Fruit fly (Drosophila melanogaster): ENCODE data around the gene rumpel.

dm6 chrX:7418294-7418693, at the start of gene rumpel:
- TF ChIP-seq fd85E (GFP tag; optimal IDR thresholded peaks at IDR 0.05) (no peak), dac (GFP tag; optimal IDR thresholded peaks at IDR 0.05) (no peak), CG7368 (GFP tag; optimal IDR thresholded peaks at IDR 0.05) (no peak), CG3919 (GFP tag; optimal IDR thresholded peaks at IDR 0.05) (no peak), CG10631 (GFP tag; optimal IDR thresholded peaks at IDR 0.05) (no peak), CG3032 (tag; optimal IDR thresholded peaks at IDR 0.05) (no peak), CG6276 (GFP tag; optimal IDR thresholded peaks at IDR 0.05) (no peak), Eip78C (GFP tag) (no peak), CG31627 (GFP tag; optimal IDR thresholded peaks at IDR 0.05) (no peak), Ets21C (GFP tag; optimal IDR thresholded peaks at IDR 0.05) (no peak), Met (GFP tag; optimal IDR thresholded peaks at IDR 0.05) (no peak)

Measured in whole organism, prepupa.